Worm (Caenorhabditis elegans) whole organism, mixed stage, embryonic: ENCODE measurements around the gene irld-15.
"Not testable (repeated sequence)": the region's sequence is repeated elsewhere in the genome, so short reads cannot be mapped to it uniquely, and the experiment has no call there.

Experiments used
- bed-3 ChIP-seq: fragments of 200-800 bp; sonication (Bioruptor generic); optimal IDR thresholded peaks from 3 replicates; lab custom pipeline; 2018; ENCODE audit warnings: mild to moderate bottlenecking, missing genetic modification characterization, moderate library complexity, missing compliant biosample characterization
- ceh-43 ChIP-seq: fragments of 200-800 bp; sonication (Bioruptor generic); optimal IDR thresholded peaks from 2 replicates; lab custom pipeline; 2018; ENCODE audit warnings: mild to moderate bottlenecking, missing genetic modification characterization, moderate library complexity, missing compliant biosample characterization
- ceh-83 ChIP-seq: fragments of 200-800 bp; sonication (Bioruptor generic); optimal IDR thresholded peaks from 2 replicates; lab custom pipeline; 2018; ENCODE audit warnings: mild to moderate bottlenecking, missing genetic modification characterization, missing compliant biosample characterization
- ces-1 ChIP-seq: fragments of 150-350 bp; optimal IDR thresholded peaks from 2 replicates; lab custom pipeline; 2014; ENCODE audit warnings: missing biosample characterization, missing genetic modification reagents, missing genetic modification characterization
- cnd-1 ChIP-seq: fragments of 200-800 bp; sonication (Bioruptor generic); optimal IDR thresholded peaks from 2 replicates; lab custom pipeline; 2018; ENCODE audit warnings: mild to moderate bottlenecking, missing genetic modification characterization, missing compliant biosample characterization
- drap-1 ChIP-seq: fragments of 200-800 bp; sonication (Bioruptor generic); optimal IDR thresholded peaks from 3 replicates; lab custom pipeline; 2018; ENCODE audit warnings: mild to moderate bottlenecking, missing genetic modification characterization, missing compliant biosample characterization
- elt-1 ChIP-seq: sonication (generic microtip); optimal IDR thresholded peaks from 2 replicates; lab custom pipeline; 2017; ENCODE audit warnings: missing genetic modification characterization, mild to moderate bottlenecking, missing compliant biosample characterization, antibody characterized with exemption, moderate library complexity, borderline replicate concordance; ENCODE audit not compliant: insufficient read depth
- elt-3 ChIP-seq: fragments of 150-350 bp; optimal IDR thresholded peaks from 2 replicates; lab custom pipeline; 2014; ENCODE audit warnings: missing biosample characterization, missing genetic modification characterization
- lin-13 ChIP-seq: fragments of 150-350 bp; optimal IDR thresholded peaks from 2 replicates; lab custom pipeline; 2014; ENCODE audit warnings: missing biosample characterization, missing genetic modification characterization
- lin-32 ChIP-seq: fragments of 200-800 bp; sonication (Bioruptor generic); optimal IDR thresholded peaks from 2 replicates; lab custom pipeline; 2018; ENCODE audit warnings: mild to moderate bottlenecking, missing genetic modification characterization, missing compliant biosample characterization
- lsy-2 ChIP-seq: fragments of 150-350 bp; optimal IDR thresholded peaks from 2 replicates; lab custom pipeline; 2014; ENCODE audit warnings: missing biosample characterization, missing genetic modification characterization
- mab-5 ChIP-seq: fragments of 150-350 bp; optimal IDR thresholded peaks from 2 replicates; lab custom pipeline; 2014; ENCODE audit warnings: missing biosample characterization, missing genetic modification characterization
- mep-1 ChIP-seq: fragments of 150-350 bp; optimal IDR thresholded peaks from 2 replicates; lab custom pipeline; 2017; ENCODE audit warnings: missing biosample characterization, missing genetic modification reagents, missing genetic modification characterization, inconsistent platforms
- mls-2 ChIP-seq: sonication (generic microtip); optimal IDR thresholded peaks from 2 replicates; lab custom pipeline; 2016; ENCODE audit warnings: mild to moderate bottlenecking, missing genetic modification characterization, moderate library complexity, missing compliant biosample characterization
- nhr-2 ChIP-seq: fragments of 150-350 bp; optimal IDR thresholded peaks from 2 replicates; lab custom pipeline; 2014; ENCODE audit warnings: missing biosample characterization, missing genetic modification characterization
- nhr-237 ChIP-seq: fragments of 150-350 bp; optimal IDR thresholded peaks from 2 replicates; lab custom pipeline; 2014; ENCODE audit warnings: missing biosample characterization, missing genetic modification characterization
- nhr-76 ChIP-seq: sonication (generic microtip); optimal IDR thresholded peaks from 2 replicates; lab custom pipeline; 2017; ENCODE audit warnings: missing biosample characterization, missing genetic modification characterization
- pha-4 ChIP-seq: fragments of 150-350 bp; optimal IDR thresholded peaks from 2 replicates; lab custom pipeline; 2018; ENCODE audit warnings: missing biosample characterization, missing genetic modification reagents, missing genetic modification characterization
- sem-2 ChIP-seq: fragments of 200-800 bp; sonication (Bioruptor generic); optimal IDR thresholded peaks from 2 replicates; lab custom pipeline; 2018; ENCODE audit warnings: mild to moderate bottlenecking, missing genetic modification characterization, missing compliant biosample characterization
- snpc-4 ChIP-seq: fragments of 150-350 bp; optimal IDR thresholded peaks from 2 replicates; lab custom pipeline; 2014; ENCODE audit warnings: missing biosample characterization, missing genetic modification characterization
- sptf-1 ChIP-seq: sonication (generic microtip); optimal IDR thresholded peaks from 2 replicates; lab custom pipeline; 2017; ENCODE audit warnings: mild to moderate bottlenecking, missing genetic modification characterization, moderate library complexity, missing compliant biosample characterization
- unc-62 ChIP-seq: fragments of 150-350 bp; optimal IDR thresholded peaks from 2 replicates; lab custom pipeline; 2014; ENCODE audit warnings: missing biosample characterization, missing genetic modification reagents, missing genetic modification characterization
- zip-8 ChIP-seq: fragments of 150-350 bp; optimal IDR thresholded peaks from 2 replicates; lab custom pipeline; 2014; ENCODE audit warnings: missing biosample characterization, missing genetic modification characterization
- ztf-11 ChIP-seq: fragments of 150-350 bp; optimal IDR thresholded peaks from 2 replicates; lab custom pipeline; 2014; ENCODE audit warnings: missing biosample characterization, missing genetic modification characterization

The irld-15 gene

DNA sequence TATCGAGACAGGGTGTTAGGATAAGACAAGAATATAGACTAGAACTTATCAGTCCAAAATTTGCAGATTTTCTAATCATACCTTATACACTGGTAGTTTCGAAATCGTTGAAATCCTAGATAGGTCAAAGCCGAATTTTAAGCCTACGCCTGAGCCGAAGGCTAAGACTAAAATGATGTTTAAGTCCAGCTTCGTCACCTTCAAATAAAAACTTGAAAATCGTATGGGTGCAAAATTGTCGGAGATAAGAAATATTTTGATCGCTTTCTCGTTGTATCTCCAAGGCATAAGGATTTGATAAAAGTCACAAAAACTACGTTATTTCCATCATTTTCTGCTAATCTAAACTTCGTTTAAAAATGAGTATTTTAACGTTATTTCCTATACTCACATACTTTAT lies 43.0 kb downstream of the irld-15 start, which contains the start of gene F41B5.12:
TSS of gene F41B5.12 (plus strand) at position 301 of the 400 bp plus-strand sequence.
- no peak for TF ChIP-seq mab-5 (tag; lab: Kevin White, UChicago)
- TF ChIP-seq nhr-2: no peak
- no peak for TF ChIP-seq snpc-4 (tag; lab: Kevin White, UChicago)

- no peak for TF ChIP-seq ces-1
- TF ChIP-seq ceh-83 (GFP tag; lab: Kevin White, UChicago): no peak
- peak; percentile 75 for TF ChIP-seq pha-4
Measured at ce11 chrV:2259750-2260149, 43.9 kb downstream of the irld-15 start, which contains the start of gene nhr-182. nhr-182 (minus strand) TSS chrV:2259927.

ce11 chrV:2255191-2255590 lies 48.5 kb downstream of the irld-15 start, which contains the start of gene F41B5.1:
F41B5.1 (plus strand) TSS chrV:2255533.
- TF ChIP-seq bed-3 (GFP tag; lab: Kevin White, UChicago); unc-62; pha-4: not testable (repeated sequence)
- TF ChIP-seq, all 35 proteins: peak for 0; not testable (repeated sequence) for 35

ce11 chrV:2254553-2255124 lies 49.0 kb downstream of the irld-15 start, which contains the start of gene str-253:
str-253 (minus strand) TSS chrV:2254603.
- TF ChIP-seq mab-5 (tag; lab: Kevin White, UChicago): no peak
- no peak for TF ChIP-seq ceh-43 (GFP tag; lab: Kevin White, UChicago)
- TF ChIP-seq lin-13 (tag; lab: Kevin White, UChicago): no peak
- no peak for TF ChIP-seq elt-1 (tag; lab: Kevin White, UChicago)
- TF ChIP-seq zip-8 (tag; lab: Kevin White, UChicago): no peak
- TF ChIP-seq sem-2 (GFP tag; lab: Kevin White, UChicago): no peak
- no peak for TF ChIP-seq cnd-1 (tag; lab: Kevin White, UChicago)
- TF ChIP-seq mls-2 (tag; lab: Kevin White, UChicago): no peak
- no peak for TF ChIP-seq sptf-1 (tag; lab: Kevin White, UChicago)
- TF ChIP-seq nhr-2: no peak
- TF ChIP-seq nhr-76 (tag; lab: Kevin White, UChicago): no peak
- no peak for TF ChIP-seq unc-62
- TF ChIP-seq lin-32 (GFP tag; lab: Kevin White, UChicago): no peak
- TF ChIP-seq drap-1 (GFP tag; lab: Kevin White, UChicago): no peak
- no peak for TF ChIP-seq ztf-11
- no peak for TF ChIP-seq elt-3 (tag; lab: Kevin White, UChicago)
- TF ChIP-seq lsy-2: no peak
- TF ChIP-seq, all 35 proteins: peak for 0

- TF ChIP-seq bed-3 (GFP tag; lab: Kevin White, UChicago): no peak
- no peak for TF ChIP-seq pha-4
- no peak for TF ChIP-seq mep-1 (tag; lab: Kevin White, UChicago)
- no peak for TF ChIP-seq lsy-2
- no peak for TF ChIP-seq ztf-11
- TF ChIP-seq nhr-237 (tag; lab: Kevin White, UChicago): no peak
Measured at ce11 chrV:2251774-2252173, 51.9 kb downstream of the irld-15 start.
